Worm (Caenorhabditis elegans): ENCODE measurements around the gene irld-51.

- no peak for TF ChIP-seq nhr-237 (tag; optimal IDR thresholded peaks at IDR 0.05)
- no peak for TF ChIP-seq nhr-11 (tag; optimal IDR thresholded peaks at IDR 0.05)
- no peak for TF ChIP-seq gmeb-1 (tag; optimal IDR thresholded peaks at IDR 0.05)
- no peak for TF ChIP-seq egl-27 (tag; optimal IDR thresholded peaks at IDR 0.05)
- TF ChIP-seq nhr-129 (tag; optimal IDR thresholded peaks at IDR 0.05) = no peak
These were observed 3.9 kb downstream of the irld-51 start for ce11 chrII:2948614-2949013.

Measured in whole organism, L2 larva.